Fruit fly (Drosophila melanogaster): Measurements from ENCODE around the gene ben.

- TF ChIP-seq CTCF (optimal IDR thresholded peaks at IDR 0.05) = no peak
- TF ChIP-seq CG8478 (optimal IDR thresholded peaks at IDR 0.05) = no peak
Measured at dm6 chrX:13951403-13951802, 44.7 kb upstream of the ben start.

All from S2 (cell line).